Worm (Caenorhabditis elegans): ENCODE measurements around the gene F11E6.4.

The F11E6.4 gene

DNA sequence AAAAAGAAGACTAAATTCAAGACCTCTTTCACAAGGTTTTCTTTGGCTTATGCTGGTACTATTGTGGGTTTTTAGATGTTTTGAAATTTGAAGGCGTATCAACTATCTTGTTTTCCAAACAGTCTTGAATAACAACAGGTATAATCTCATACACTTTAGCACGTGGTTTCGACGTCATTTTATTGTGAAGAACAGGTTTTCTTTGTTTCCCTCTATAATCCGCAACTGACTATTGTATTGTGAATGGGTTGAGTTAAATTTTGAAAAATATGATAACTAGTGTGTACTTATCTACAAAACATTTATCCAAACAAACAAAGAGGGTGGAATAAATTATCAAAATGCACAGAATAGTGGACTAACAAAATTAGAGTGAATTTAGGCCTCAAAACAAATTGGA, 28.9 kb downstream of the F11E6.4 start:
- TF ChIP-seq ZK546.5 (tag; optimal IDR thresholded peaks at IDR 0.05) (no peak), nhr-43 (tag; optimal IDR thresholded peaks at IDR 0.05; ENCODE audit: poor library complexity, severe bottlenecking) (peak; percentile 6), nhr-11 (tag; optimal IDR thresholded peaks at IDR 0.05) (no peak), nhr-25 (tag; optimal IDR thresholded peaks at IDR 0.05) (peak; percentile 39), elt-2 (tag; optimal IDR thresholded peaks at IDR 0.05) (peak; percentile 25), jun-1 (tag; optimal IDR thresholded peaks at IDR 0.05) (no peak), pha-4 (tag; optimal IDR thresholded peaks at IDR 0.05) (no peak)

DNA sequence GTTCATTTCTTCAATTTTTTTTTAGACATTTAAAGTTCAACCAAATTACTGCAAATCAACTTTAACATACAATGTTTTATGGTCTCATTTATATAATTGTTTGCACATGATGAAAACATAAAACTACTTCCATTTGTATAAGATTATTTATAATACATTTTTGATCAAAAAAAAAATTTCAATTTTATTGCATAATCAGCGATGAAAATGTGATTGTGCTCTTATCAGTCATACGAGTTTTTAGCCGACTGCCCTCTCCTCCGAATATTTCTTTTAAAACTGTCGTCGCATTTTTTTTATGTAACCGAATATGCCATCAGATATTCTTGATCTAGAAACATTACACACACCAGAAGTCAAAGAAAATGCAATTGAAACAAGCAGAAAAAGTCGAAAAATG, 29.7 kb downstream of the F11E6.4 start, which contains the start of gene F08A7.1:
Gene F08A7.1, plus strand, starts transcription at position 191 of the 400 bp plus-strand sequence.
- TF ChIP-seq pha-4 (tag; optimal IDR thresholded peaks at IDR 0.05): peak; percentile 48
- TF ChIP-seq elt-2 (tag; optimal IDR thresholded peaks at IDR 0.05): peak; percentile 71
- TF ChIP-seq fkh-10 (GFP tag; optimal IDR thresholded peaks at IDR 0.05): no peak
- no peak for TF ChIP-seq nhr-76 (tag; optimal IDR thresholded peaks at IDR 0.05)
- no peak for TF ChIP-seq unc-39 (tag; optimal IDR thresholded peaks at IDR 0.05)
- TF ChIP-seq pqm-1 (tag; optimal IDR thresholded peaks at IDR 0.05): peak; percentile 78
- no peak for TF ChIP-seq hmg-11 (tag; optimal IDR thresholded peaks at IDR 0.05)

DNA sequence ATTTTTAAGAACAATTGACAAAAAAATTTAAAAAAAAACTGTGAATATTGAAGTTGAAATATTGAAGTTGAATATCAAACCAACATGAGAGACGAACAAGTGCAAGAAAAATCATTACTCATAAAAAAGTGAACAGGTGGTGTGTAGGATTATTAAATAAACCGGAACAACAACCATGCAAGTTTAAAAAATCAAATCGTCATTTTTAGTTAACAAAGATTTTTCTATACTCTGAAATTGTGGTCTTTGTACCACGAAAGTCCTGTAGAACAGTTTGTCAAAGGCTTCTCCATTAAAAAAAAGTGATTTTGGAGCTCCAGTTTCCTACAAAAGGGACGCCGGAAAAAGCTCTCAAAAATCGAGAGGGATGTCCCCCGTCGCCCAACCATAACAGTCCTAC, 30.2 kb downstream of the F11E6.4 start, which contains the start of gene C06A12.19:
Gene C06A12.19, minus strand, starts transcription at position 101 of the 400 bp plus-strand sequence.
- no peak for TF ChIP-seq ZK546.5 (tag; optimal IDR thresholded peaks at IDR 0.05)
- TF ChIP-seq R02D3.7 (tag; optimal IDR thresholded peaks at IDR 0.05): no peak
- no peak for TF ChIP-seq tbx-2 (tag; optimal IDR thresholded peaks at IDR 0.05)
- no peak for TF ChIP-seq jun-1 (tag; optimal IDR thresholded peaks at IDR 0.05)
- TF ChIP-seq nhr-25 (tag; optimal IDR thresholded peaks at IDR 0.05): no peak

DNA sequence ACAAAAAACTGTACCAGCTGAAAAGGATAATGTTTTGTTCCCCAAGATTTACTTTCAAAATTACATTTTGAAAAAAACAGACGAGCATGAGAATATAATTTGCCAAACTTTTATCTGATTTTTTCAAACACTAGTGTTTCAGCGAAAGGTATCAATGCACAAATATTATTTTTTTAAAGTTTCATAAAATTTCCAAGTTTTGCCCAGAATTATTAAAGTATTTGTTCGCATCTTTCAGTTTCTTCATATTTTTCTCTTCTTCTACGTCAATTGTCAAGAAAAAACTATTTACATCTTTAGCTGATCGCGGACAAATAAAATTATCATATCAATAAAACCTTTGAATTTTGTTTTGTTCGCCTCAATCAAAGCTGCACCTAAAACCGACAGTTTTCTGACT, 33.1 kb downstream of the F11E6.4 start, which contains the start of gene C06A12.8:
Gene C06A12.8, plus strand, starts transcription at position 301 of the 400 bp plus-strand sequence.
- no peak for TF ChIP-seq zag-1 (tag; optimal IDR thresholded peaks at IDR 0.05)
- TF ChIP-seq fkh-10 (GFP tag; optimal IDR thresholded peaks at IDR 0.05): no peak
- no peak for TF ChIP-seq elt-2 (tag; optimal IDR thresholded peaks at IDR 0.05)

DNA sequence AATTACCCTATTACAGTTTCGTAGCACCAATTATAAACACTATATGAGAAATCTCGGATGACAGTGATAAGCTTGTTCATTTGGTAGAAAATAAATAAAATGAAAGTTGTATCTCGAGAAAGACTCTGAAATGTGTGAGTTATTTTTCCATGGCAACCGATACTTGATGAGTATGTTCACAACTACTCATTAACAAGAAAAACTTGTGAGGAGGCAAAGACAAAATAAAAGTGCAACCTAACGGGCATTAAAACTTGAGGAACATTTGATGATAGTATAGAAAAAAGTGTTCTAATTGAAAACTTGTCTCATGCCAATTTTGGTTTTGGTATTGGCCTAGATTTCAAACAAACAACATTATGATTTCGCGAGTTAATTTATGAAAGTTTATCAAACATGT, 33.6 kb downstream of the F11E6.4 start, which contains the start of gene gcy-27:
Gene gcy-27, minus strand, starts transcription at position 101 of the 400 bp plus-strand sequence.
- TF ChIP-seq ZK546.5 (tag; optimal IDR thresholded peaks at IDR 0.05): no peak
- TF ChIP-seq snpc-4 (tag; optimal IDR thresholded peaks at IDR 0.05): no peak
- no peak for TF ChIP-seq elt-2 (tag; optimal IDR thresholded peaks at IDR 0.05)
- TF ChIP-seq hmg-11 (tag; optimal IDR thresholded peaks at IDR 0.05): no peak
- no peak for TF ChIP-seq ceh-9 (tag; optimal IDR thresholded peaks at IDR 0.05)
- TF ChIP-seq nhr-23 (tag; optimal IDR thresholded peaks at IDR 0.05): no peak
- no peak for TF ChIP-seq jun-1 (tag; optimal IDR thresholded peaks at IDR 0.05)

DNA sequence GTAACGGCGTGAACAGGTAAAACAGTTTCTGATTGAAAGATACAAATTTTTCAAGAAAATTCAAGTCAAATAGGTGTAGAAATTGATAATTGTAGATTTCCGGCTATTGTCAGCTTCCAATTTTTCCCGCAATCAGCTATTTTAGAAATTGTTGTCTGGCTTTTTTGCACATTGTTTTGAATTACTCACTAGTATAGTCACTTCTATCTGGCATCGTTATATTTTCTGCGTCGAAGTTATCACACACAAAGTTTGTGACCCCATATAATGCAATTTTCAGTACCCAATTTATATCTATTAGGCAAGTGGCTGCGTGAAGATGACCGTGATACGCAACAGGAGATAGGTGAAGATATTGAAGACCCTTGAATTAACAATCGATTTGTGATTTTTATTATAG, 34.9 kb downstream of the F11E6.4 start:
- TF ChIP-seq nhr-28 (tag; optimal IDR thresholded peaks at IDR 0.05) (no peak), lin-39 (tag; optimal IDR thresholded peaks at IDR 0.05) (no peak), nhr-11 (tag; optimal IDR thresholded peaks at IDR 0.05) (no peak), ztf-11 (tag; optimal IDR thresholded peaks at IDR 0.05) (no peak), nhr-43 (tag; optimal IDR thresholded peaks at IDR 0.05; ENCODE audit: poor library complexity, severe bottlenecking) (no peak), fos-1 (tag; optimal IDR thresholded peaks at IDR 0.05) (no peak), unc-39 (tag; optimal IDR thresholded peaks at IDR 0.05) (no peak), ama-1 (optimal IDR thresholded peaks at IDR 0.05) (no peak), ceh-16 (tag; optimal IDR thresholded peaks at IDR 0.05) (no peak), lsy-12 (tag; optimal IDR thresholded peaks at IDR 0.05) (no peak), skn-1 (tag; optimal IDR thresholded peaks at IDR 0.05) (no peak), mml-1 (tag; optimal IDR thresholded peaks at IDR 0.05) (no peak), elt-2 (tag; optimal IDR thresholded peaks at IDR 0.05) (no peak), nhr-76 (tag; optimal IDR thresholded peaks at IDR 0.05) (no peak), fkh-10 (GFP tag; optimal IDR thresholded peaks at IDR 0.05) (no peak), nhr-77 (tag; optimal IDR thresholded peaks at IDR 0.05) (no peak)

DNA sequence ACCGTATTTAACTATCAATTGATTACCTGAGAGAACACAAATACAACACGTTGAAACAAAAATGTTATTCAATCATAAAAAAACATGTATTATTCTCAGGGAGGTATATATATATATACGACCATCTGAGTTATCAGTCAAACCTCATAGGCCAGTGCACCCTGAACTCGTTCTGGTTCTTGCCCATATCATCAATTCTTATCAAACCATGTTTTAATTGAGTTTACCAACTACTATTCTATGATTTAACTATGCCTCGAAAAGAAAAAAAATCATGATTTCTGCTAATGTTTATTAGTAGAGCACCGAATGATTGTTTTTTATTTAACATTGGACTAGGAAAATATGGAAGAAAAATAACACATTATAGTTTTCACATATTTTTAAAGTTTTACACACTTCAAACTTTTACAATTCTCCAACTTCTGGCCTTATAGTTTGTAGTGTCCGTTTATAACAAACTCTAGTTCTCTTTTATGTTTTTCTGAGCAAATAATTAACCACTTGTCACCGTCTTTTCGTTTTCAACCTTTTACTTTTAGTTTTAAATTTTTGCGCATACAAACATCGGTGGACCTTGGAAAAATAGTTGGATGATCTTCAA, 37.8 kb downstream of the F11E6.4 start:
- peak; percentile 55 for TF ChIP-seq elt-2 (tag; optimal IDR thresholded peaks at IDR 0.05)
- no peak for TF ChIP-seq nhr-237 (tag; optimal IDR thresholded peaks at IDR 0.05)
- TF ChIP-seq pha-4 (tag; optimal IDR thresholded peaks at IDR 0.05): peak; percentile 5
- TF ChIP-seq pqm-1 (tag; optimal IDR thresholded peaks at IDR 0.05): peak; percentile 41

All from whole organism, L3 larva.